Fruit fly (Drosophila melanogaster) whole organism, embryonic: Measurements from ENCODE around the gene mbc.

Experiments
- Atf6 ChIP-seq: fragments of 200-800 bp; sonication (Bioruptor generic); IDR thresholded peaks from 2 replicates; pipeline ENCODE4 v1.3.6; 2022; ENCODE audit warnings: missing biosample characterization, missing genetic modification characterization
- CG11504 ChIP-seq: fragments of 200-800 bp; sonication (Bioruptor generic); optimal IDR thresholded peaks from 3 replicates; lab custom pipeline; 2019; ENCODE audit warnings: missing biosample characterization, mild to moderate bottlenecking, missing genetic modification characterization, moderate library complexity
- CG12769 ChIP-seq: fragments of 200-800 bp; sonication (Bioruptor generic); optimal IDR thresholded peaks from 2 replicates; lab custom pipeline; 2019; ENCODE audit warnings: missing biosample characterization, mild to moderate bottlenecking, missing genetic modification characterization, moderate library complexity
- CG15269 ChIP-seq: fragments of 200-800 bp; sonication (Bioruptor generic); optimal IDR thresholded peaks from 2 replicates; lab custom pipeline; 2018; ENCODE audit warnings: missing biosample characterization, mild to moderate bottlenecking, missing genetic modification characterization, moderate library complexity
- CG17186 ChIP-seq: fragments of 200-800 bp; sonication (Bioruptor generic); optimal IDR thresholded peaks from 3 replicates; lab custom pipeline; 2017; ENCODE audit warnings: missing biosample characterization, missing genetic modification reagents, missing genetic modification characterization
- CG2199 ChIP-seq: fragments of 200-800 bp; sonication (Bioruptor generic); IDR thresholded peaks from 3 replicates; pipeline ENCODE4 v1.3.6; 2022; ENCODE audit warnings: missing biosample characterization, missing genetic modification characterization
- CG31224 ChIP-seq: fragments of 200-800 bp; sonication (Bioruptor generic); IDR thresholded peaks from 2 replicates; pipeline ENCODE4 v1.3.6; 2022; ENCODE audit warnings: missing biosample characterization, missing genetic modification characterization
- CG31388 ChIP-seq: fragments of 200-800 bp; sonication (Bioruptor generic); optimal IDR thresholded peaks from 2 replicates; lab custom pipeline; 2016; ENCODE audit warnings: missing biosample characterization, missing genetic modification characterization
- CG4282 ChIP-seq: fragments of 200-800 bp; sonication (Bioruptor generic); optimal IDR thresholded peaks from 2 replicates; lab custom pipeline; 2016; ENCODE audit warnings: missing biosample characterization, missing genetic modification characterization
- CG4424 ChIP-seq: fragments of 200-800 bp; sonication (Bioruptor generic); optimal IDR thresholded peaks from 3 replicates; lab custom pipeline; 2016; ENCODE audit warnings: missing biosample characterization, missing genetic modification characterization
- CG6254 ChIP-seq: fragments of 200-800 bp; sonication (Bioruptor generic); optimal IDR thresholded peaks from 3 replicates; lab custom pipeline; 2017; ENCODE audit warnings: mild to moderate bottlenecking, missing biosample characterization, missing genetic modification reagents, missing genetic modification characterization
- CG7271 ChIP-seq: fragments of 200-800 bp; sonication (Bioruptor generic); optimal IDR thresholded peaks from 2 replicates; lab custom pipeline; 2018; ENCODE audit warnings: missing biosample characterization, mild to moderate bottlenecking, missing genetic modification characterization, moderate library complexity
- CG7556 ChIP-seq: fragments of 200-800 bp; sonication (Bioruptor generic); optimal IDR thresholded peaks from 2 replicates; lab custom pipeline; 2017; ENCODE audit warnings: missing biosample characterization, mild to moderate bottlenecking, missing genetic modification characterization
- CG7928 ChIP-seq: fragments of 200-800 bp; sonication (Bioruptor generic); optimal IDR thresholded peaks from 2 replicates; lab custom pipeline; 2017; ENCODE audit warnings: missing biosample characterization, mild to moderate bottlenecking, missing genetic modification characterization
- CG8281 ChIP-seq: fragments of 200-800 bp; sonication (Bioruptor generic); optimal IDR thresholded peaks from 2 replicates; lab custom pipeline; 2018; ENCODE audit warnings: missing biosample characterization, mild to moderate bottlenecking, missing genetic modification characterization, moderate library complexity
- CG8359 ChIP-seq: fragments of 200-800 bp; sonication (Bioruptor generic); optimal IDR thresholded peaks from 2 replicates; lab custom pipeline; 2017; ENCODE audit warnings: missing biosample characterization, mild to moderate bottlenecking, missing genetic modification characterization, borderline replicate concordance
- CG9215 ChIP-seq: fragments of 200-800 bp; sonication (Bioruptor generic); IDR thresholded peaks from 2 replicates; pipeline ENCODE4 v1.3.6; 2022; ENCODE audit warnings: missing biosample characterization, missing genetic modification characterization
- CG9797 ChIP-seq: fragments of 200-800 bp; sonication (Bioruptor generic); optimal IDR thresholded peaks from 3 replicates; lab custom pipeline; 2018; ENCODE audit warnings: missing biosample characterization, mild to moderate bottlenecking, missing genetic modification characterization
- CG9876 ChIP-seq: fragments of 200-800 bp; sonication (Bioruptor generic); optimal IDR thresholded peaks from 2 replicates; lab custom pipeline; 2016; ENCODE audit warnings: missing biosample characterization, missing genetic modification characterization
- Dek ChIP-seq: fragments of 200-800 bp; sonication (Bioruptor generic); optimal IDR thresholded peaks from 3 replicates; lab custom pipeline; 2019; ENCODE audit warnings: missing biosample characterization, mild to moderate bottlenecking, missing genetic modification characterization, moderate library complexity
- Dll ChIP-seq: fragments of 200-800 bp; sonication (Bioruptor generic); IDR thresholded peaks from 4 replicates; pipeline ENCODE4 v1.3.6; 2022; ENCODE audit warnings: missing biosample characterization, missing genetic modification characterization; ENCODE audit not compliant: partially characterized antibody
- Elba2 ChIP-seq: fragments of 200-800 bp; sonication (Bioruptor generic); optimal IDR thresholded peaks from 3 replicates; lab custom pipeline; 2016; ENCODE audit warnings: missing biosample characterization, missing genetic modification characterization
- HLH3B ChIP-seq: fragments of 200-800 bp; sonication (Bioruptor generic); IDR thresholded peaks from 2 replicates; pipeline ENCODE4 v1.3.6; 2022; ENCODE audit warnings: missing biosample characterization, missing genetic modification characterization
- HLH4C ChIP-seq: fragments of 200-800 bp; sonication (Bioruptor generic); IDR thresholded peaks from 3 replicates; pipeline ENCODE4 v1.3.6; 2022; ENCODE audit warnings: missing biosample characterization, missing genetic modification characterization; ENCODE audit not compliant: partially characterized antibody
- Med ChIP-seq: fragments of 200-800 bp; sonication (Bioruptor generic); peaks from one replicate; lab custom pipeline; 2016; ENCODE audit warnings: missing biosample characterization, missing genetic modification characterization, mild to moderate bottlenecking, inconsistent platforms, moderate library complexity
- Nf-YB ChIP-seq: fragments of 200-800 bp; sonication (Bioruptor generic); optimal IDR thresholded peaks from 3 replicates; lab custom pipeline; 2019; ENCODE audit warnings: missing biosample characterization, mild to moderate bottlenecking, missing genetic modification characterization, moderate library complexity
- Pdp1 ChIP-seq, 2 experiments: fragments of 200-800 bp; sonication (Bioruptor generic); optimal IDR thresholded peaks; 3 replicates each; lab custom pipeline; 2016; ENCODE audit warnings: missing biosample characterization in 2 of 2, missing genetic modification characterization in 2 of 2, mild to moderate bottlenecking in 1 of 2, moderate library complexity in 1 of 2
- Poxn ChIP-seq: fragments of 200-800 bp; sonication (Bioruptor generic); IDR thresholded peaks from 2 replicates; pipeline ENCODE4 v1.3.6; 2022; ENCODE audit warnings: missing biosample characterization, missing genetic modification characterization
- Rx ChIP-seq: fragments of 200-800 bp; sonication (Bioruptor generic); IDR thresholded peaks from 2 replicates; pipeline ENCODE4 v1.3.6; 2022; ENCODE audit warnings: missing biosample characterization, missing genetic modification characterization
- Side ChIP-seq: fragments of 200-800 bp; sonication (Bioruptor generic); optimal IDR thresholded peaks from 2 replicates; lab custom pipeline; 2016; ENCODE audit warnings: missing biosample characterization, missing genetic modification characterization
- Sry-β ChIP-seq: fragments of 200-800 bp; sonication (Bioruptor generic); optimal IDR thresholded peaks from 2 replicates; lab custom pipeline; 2018; ENCODE audit warnings: missing biosample characterization, mild to moderate bottlenecking, missing genetic modification characterization, moderate library complexity
- az2 ChIP-seq: fragments of 200-800 bp; sonication (Bioruptor generic); optimal IDR thresholded peaks from 3 replicates; lab custom pipeline; 2016; ENCODE audit warnings: missing biosample characterization, missing genetic modification characterization
- bbx ChIP-seq: fragments of 200-800 bp; sonication (Bioruptor generic); IDR thresholded peaks from 2 replicates; pipeline ENCODE4 v1.3.6; 2022; ENCODE audit warnings: missing biosample characterization, missing genetic modification characterization; ENCODE audit not compliant: partially characterized antibody
- bowl ChIP-seq: fragments of 200-800 bp; sonication (Bioruptor generic); IDR thresholded peaks from 2 replicates; pipeline ENCODE4 v1.3.6; 2022; ENCODE audit warnings: missing biosample characterization, missing genetic modification characterization
- danr ChIP-seq: fragments of 200-800 bp; sonication (Bioruptor generic); IDR thresholded peaks from 2 replicates; pipeline ENCODE4 v1.3.6; 2022; ENCODE audit warnings: missing biosample characterization, missing genetic modification characterization
- dimm ChIP-seq: fragments of 200-800 bp; sonication (Bioruptor generic); IDR thresholded peaks from 2 replicates; pipeline ENCODE4 v1.3.6; 2022; ENCODE audit warnings: missing biosample characterization, missing genetic modification characterization
- fu2 ChIP-seq: fragments of 200-800 bp; sonication (Bioruptor generic); optimal IDR thresholded peaks from 2 replicates; lab custom pipeline; 2016; ENCODE audit warnings: missing biosample characterization, missing genetic modification characterization
- gce ChIP-seq: fragments of 200-800 bp; sonication (Bioruptor generic); IDR thresholded peaks from 3 replicates; pipeline ENCODE4 v1.3.6; 2022; ENCODE audit warnings: missing biosample characterization, missing genetic modification characterization
- gem ChIP-seq: fragments of 200-800 bp; sonication (Bioruptor generic); optimal IDR thresholded peaks from 2 replicates; lab custom pipeline; 2019; ENCODE audit warnings: missing biosample characterization, mild to moderate bottlenecking, missing genetic modification characterization, moderate library complexity
- grau ChIP-seq: fragments of 200-800 bp; optimal IDR thresholded peaks from 3 replicates; lab custom pipeline; 2019; ENCODE audit warnings: missing biosample characterization, mild to moderate bottlenecking, missing genetic modification characterization, moderate library complexity
- gsb-n ChIP-seq: fragments of 200-800 bp; sonication (Bioruptor generic); optimal IDR thresholded peaks from 3 replicates; lab custom pipeline; 2018; ENCODE audit warnings: missing biosample characterization, mild to moderate bottlenecking, missing genetic modification characterization
- ham ChIP-seq: fragments of 200-800 bp; sonication (Bioruptor generic); IDR thresholded peaks from 2 replicates; pipeline ENCODE4 v1.3.6; 2022; ENCODE audit warnings: missing biosample characterization, missing genetic modification characterization
- mld ChIP-seq: fragments of 200-800 bp; sonication (Bioruptor generic); IDR thresholded peaks from 3 replicates; pipeline ENCODE4 v1.3.6; 2022; ENCODE audit warnings: missing biosample characterization, missing genetic modification characterization; ENCODE audit not compliant: partially characterized antibody
- nerfin-2 ChIP-seq: fragments of 200-800 bp; sonication (Bioruptor generic); IDR thresholded peaks from 2 replicates; pipeline ENCODE4 v1.3.6; 2022; ENCODE audit warnings: missing biosample characterization, missing genetic modification characterization; ENCODE audit not compliant: partially characterized antibody
- pnt ChIP-seq: fragments of 200-800 bp; sonication (Bioruptor generic); optimal IDR thresholded peaks from 3 replicates; lab custom pipeline; 2016; ENCODE audit warnings: missing biosample characterization, missing genetic modification characterization
- sim ChIP-seq: fragments of 200-800 bp; sonication (Bioruptor generic); IDR thresholded peaks from 2 replicates; pipeline ENCODE4 v1.3.6; 2022; ENCODE audit warnings: missing biosample characterization, missing genetic modification characterization
- slbo ChIP-seq: fragments of 200-800 bp; sonication (Bioruptor generic); IDR thresholded peaks from 2 replicates; pipeline ENCODE4 v1.3.6; 2022; ENCODE audit warnings: missing biosample characterization, missing genetic modification characterization
- stwl ChIP-seq: fragments of 200-800 bp; sonication (Bioruptor generic); optimal IDR thresholded peaks from 3 replicates; lab custom pipeline; 2018; ENCODE audit warnings: missing biosample characterization, mild to moderate bottlenecking, missing genetic modification characterization, moderate library complexity
- trem ChIP-seq: fragments of 200-800 bp; optimal IDR thresholded peaks from 3 replicates; lab custom pipeline; 2019; ENCODE audit warnings: missing biosample characterization, mild to moderate bottlenecking, missing genetic modification characterization, moderate library complexity
- zfh2 ChIP-seq: fragments of 200-800 bp; sonication (Bioruptor generic); optimal IDR thresholded peaks from 2 replicates; lab custom pipeline; 2016; ENCODE audit warnings: missing biosample characterization, missing genetic modification characterization

Gene mbc

dm6 chr3R:23732990-23733512, 48.5 kb upstream of the mbc start, which contains the start of the genes Hmgcr and Rpn9 (continued):
- TF ChIP-seq bbx (GFP tag; lab: Robert Waterston, UW) (peak; percentile 67; the same call in 1 of the 2 replicates), stwl (tag; lab: Kevin White, UChicago) (peak; percentile 95), Sry-β (GFP tag; lab: Kevin White, UChicago) (peak; percentile 10), CG9876 (GFP tag; lab: Kevin White, UChicago) (no peak), dimm (GFP tag; lab: Robert Waterston, UW) (no peak), HLH3B (GFP tag; lab: Robert Waterston, UW) (no peak), CG15269 (tag; lab: Kevin White, UChicago) (peak; percentile 16), CG7271 (tag; lab: Kevin White, UChicago) (no peak), az2 (GFP tag; lab: Kevin White, UChicago) (no peak), CG9797 (GFP tag; lab: Kevin White, UChicago) (peak; percentile 97), Dll (GFP tag; lab: Robert Waterston, UW) (0 out of 4 replicates have a peak, but pooled peaks have one; percentile 40), Poxn (GFP tag; lab: Robert Waterston, UW) (no peak), CG6254 (no peak), mld (GFP tag; lab: Robert Waterston, UW) (0 out of 3 replicates have a peak, but pooled peaks have one; percentile 64), grau (tag; lab: Kevin White, UChicago) (peak; percentile 26), gem (tag; lab: Kevin White, UChicago) (peak; percentile 35), Rx (GFP tag; lab: Robert Waterston, UW) (no peak), CG12769 (tag; lab: Kevin White, UChicago) (no peak), fu2 (GFP tag; lab: Kevin White, UChicago) (no peak), HLH4C (peak; percentile 8; the same call in 1 of the 3 replicates), Dek (no peak), CG4282 (GFP tag; lab: Kevin White, UChicago) (no peak), Side (GFP tag; lab: Kevin White, UChicago) (no peak), CG31224 (GFP tag; lab: Robert Waterston, UW) (no peak)

- no peak for TF ChIP-seq bowl (GFP tag; lab: Robert Waterston, UW)
- no peak for TF ChIP-seq trem (tag; lab: Kevin White, UChicago)
- TF ChIP-seq Nf-YB (GFP tag; lab: Kevin White, UChicago), result no peak
- TF ChIP-seq gsb-n (tag; lab: Kevin White, UChicago), result no peak
- TF ChIP-seq slbo, result no peak
- no peak for TF ChIP-seq CG7556 (GFP tag; lab: Kevin White, UChicago)
- no peak for TF ChIP-seq CG7928 (GFP tag; lab: Kevin White, UChicago)
- no peak for TF ChIP-seq CG17186 (GFP tag; lab: Kevin White, UChicago)
- no peak for TF ChIP-seq CG8281 (tag; lab: Kevin White, UChicago)
- no peak for TF ChIP-seq pnt
- TF ChIP-seq Med, result peak; percentile 18
- no peak for TF ChIP-seq ham (GFP tag; lab: Robert Waterston, UW)
- TF ChIP-seq CG31224 (GFP tag; lab: Robert Waterston, UW), result no peak
- no peak for TF ChIP-seq danr
- TF ChIP-seq sim, result no peak
- peak; percentile 51 for TF ChIP-seq Elba2 (GFP tag; lab: Kevin White, UChicago)
- peak in 1 of 2 experiments; percentile 91 for TF ChIP-seq Pdp1 (GFP tag; optimal IDR thresholded peaks at IDR 0.05; lab: Kevin White, UChicago)
- no peak for TF ChIP-seq zfh2 (GFP tag; lab: Kevin White, UChicago)
- no peak for TF ChIP-seq nerfin-2
- no peak for TF ChIP-seq CG11504
- peak; percentile 16 for TF ChIP-seq CG8359 (GFP tag; lab: Kevin White, UChicago)
- no peak for TF ChIP-seq CG4424 (GFP tag; lab: Kevin White, UChicago)
- 0 out of 3 replicates have a peak, but pooled peaks have one; percentile 22 for TF ChIP-seq CG2199
- TF ChIP-seq CG31388, result no peak
- TF ChIP-seq gce (GFP tag; lab: Robert Waterston, UW), result peak; percentile 32; the same call in 1 of the 3 replicates
- no peak for TF ChIP-seq Atf6 (GFP tag; lab: Robert Waterston, UW)
- no peak for TF ChIP-seq CG9215
Observed at dm6 chr3R:23733771-23734170, 47.8 kb upstream of the mbc start.
